Worm (Caenorhabditis elegans): ENCODE results near the gene F48G7.9.

The F48G7.9 gene

ce11 chrV:657678-658077 lies 29.3 kb upstream of the F48G7.9 start, which contains the start of gene srh-246:
TSS of gene srh-246 (minus strand) at chrV:657778.
- no peak for TF ChIP-seq fax-1 (tag; optimal IDR thresholded peaks at IDR 0.05)
- TF ChIP-seq ceh-2 (tag; optimal IDR thresholded peaks at IDR 0.05), result no peak
- TF ChIP-seq tbx-2 (tag; optimal IDR thresholded peaks at IDR 0.05), result no peak
- no peak for TF ChIP-seq nhr-11 (tag; optimal IDR thresholded peaks at IDR 0.05)
- TF ChIP-seq ceh-31 (tag; optimal IDR thresholded peaks at IDR 0.05), result no peak
- TF ChIP-seq sox-2 (GFP tag; IDR thresholded peaks at IDR 0.05), result no peak
- no peak for TF ChIP-seq lim-6 (tag; optimal IDR thresholded peaks at IDR 0.05)
- TF ChIP-seq madf-2 (tag; optimal IDR thresholded peaks at IDR 0.05), result no peak
- TF ChIP-seq Y22D7AL.16 (tag; optimal IDR thresholded peaks at IDR 0.05), result no peak
- TF ChIP-seq unc-3 (GFP tag; conservative IDR thresholded peaks at IDR 0.05), result no peak
- TF ChIP-seq unc-3 (tag; optimal IDR thresholded peaks at IDR 0.05), result no peak

ce11 chrV:655823-656222 lies 27.4 kb upstream of the F48G7.9 start, which contains the start of gene srh-245:
TSS of gene srh-245 (minus strand) at chrV:655923.
- TF ChIP-seq ets-4 (tag; optimal IDR thresholded peaks at IDR 0.05) (no peak), hlh-15 (tag; optimal IDR thresholded peaks at IDR 0.05) (no peak), ceh-34 (tag; optimal IDR thresholded peaks at IDR 0.05) (no peak), C38D4.7 (GFP tag; optimal IDR thresholded peaks at IDR 0.05) (no peak), hlh-30 (tag; optimal IDR thresholded peaks at IDR 0.05; ENCODE audit: insufficient read depth) (no peak), unc-42 (tag; optimal IDR thresholded peaks at IDR 0.05) (no peak), ceh-18 (tag; optimal IDR thresholded peaks at IDR 0.05) (no peak), mec-3 (tag; optimal IDR thresholded peaks at IDR 0.05; ENCODE audit: borderline replicate concordance) (no peak), pqm-1 (tag; optimal IDR thresholded peaks at IDR 0.05) (no peak), ceh-30 (tag; optimal IDR thresholded peaks at IDR 0.05) (no peak), hlh-6 (tag; optimal IDR thresholded peaks at IDR 0.05) (no peak), sdc-2 (tag; optimal IDR thresholded peaks at IDR 0.05) (no peak), syd-9 (tag; optimal IDR thresholded peaks at IDR 0.05) (no peak)

- TF ChIP-seq pros-1 (tag; optimal IDR thresholded peaks at IDR 0.05), result no peak
These were observed 26.0 kb upstream of the F48G7.9 start, which contains the start of gene srj-6 for ce11 chrV:654402-654801. TSS of gene srj-6 (minus strand) at chrV:654502.

- no peak for TF ChIP-seq odd-2 (tag; optimal IDR thresholded peaks at IDR 0.05)
- no peak for TF ChIP-seq pha-4 (tag; optimal IDR thresholded peaks at IDR 0.05)
These were observed 24.5 kb upstream of the F48G7.9 start, which contains the start of gene srj-5 for ce11 chrV:652940-653339. TSS of gene srj-5 (minus strand) at chrV:653040.

ce11 chrV:646888-647287 lies 18.5 kb upstream of the F48G7.9 start, which contains the start of gene ugt-42:
TSS of gene ugt-42 (plus strand) at chrV:647188.
- TF ChIP-seq elt-2 (tag; optimal IDR thresholded peaks at IDR 0.05) (no peak), ceh-22 (tag; optimal IDR thresholded peaks at IDR 0.05) (no peak), syd-9 (tag; optimal IDR thresholded peaks at IDR 0.05) (no peak), pros-1 (tag; optimal IDR thresholded peaks at IDR 0.05) (no peak), madf-2 (tag; optimal IDR thresholded peaks at IDR 0.05) (no peak), ceh-6 (GFP tag; optimal IDR thresholded peaks at IDR 0.05) (no peak)

ce11 chrV:646129-646528 lies 17.7 kb upstream of the F48G7.9 start, which contains the start of gene F48G7.12:
TSS of gene F48G7.12 (minus strand) at chrV:646229.
- TF ChIP-seq npax-4 (tag; optimal IDR thresholded peaks at IDR 0.05) (no peak), fkh-6 (tag; optimal IDR thresholded peaks at IDR 0.05) (no peak), pax-1 (tag; optimal IDR thresholded peaks at IDR 0.05) (no peak), pqm-1 (tag; optimal IDR thresholded peaks at IDR 0.05) (no peak), K09A11.1 (tag; optimal IDR thresholded peaks at IDR 0.05; ENCODE audit: insufficient read depth) (no peak), ref-2 (tag; optimal IDR thresholded peaks at IDR 0.05) (no peak), ceh-18 (tag; optimal IDR thresholded peaks at IDR 0.05) (no peak), ceh-2 (tag; optimal IDR thresholded peaks at IDR 0.05) (no peak), dve-1 (tag; optimal IDR thresholded peaks at IDR 0.05) (no peak), odd-2 (tag; optimal IDR thresholded peaks at IDR 0.05) (no peak), mec-3 (tag; optimal IDR thresholded peaks at IDR 0.05; ENCODE audit: borderline replicate concordance) (no peak)
